Worm (Caenorhabditis elegans): Measurements from ENCODE around the gene C30A5.10.

- TF ChIP-seq dmd-4 (tag; optimal IDR thresholded peaks at IDR 0.05) (no peak), egl-27 (tag; optimal IDR thresholded peaks at IDR 0.05) (no peak), lin-39 (tag; optimal IDR thresholded peaks at IDR 0.05) (no peak), mdl-1 (tag; optimal IDR thresholded peaks at IDR 0.05) (no peak), unc-62 (GFP tag; optimal IDR thresholded peaks at IDR 0.05) (no peak), ama-1 (optimal IDR thresholded peaks at IDR 0.05) (no peak), sma-9 (GFP tag; optimal IDR thresholded peaks at IDR 0.05) (peak; percentile 41), sma-9 (tag; optimal IDR thresholded peaks at IDR 0.05) (no peak)
Observed at ce11 chrIII:8201760-8202159, 7.9 kb downstream of the C30A5.10 start.
